Fruit fly (Drosophila melanogaster): ENCODE results near the gene Sulf1.

The Sulf1 gene

DNA sequence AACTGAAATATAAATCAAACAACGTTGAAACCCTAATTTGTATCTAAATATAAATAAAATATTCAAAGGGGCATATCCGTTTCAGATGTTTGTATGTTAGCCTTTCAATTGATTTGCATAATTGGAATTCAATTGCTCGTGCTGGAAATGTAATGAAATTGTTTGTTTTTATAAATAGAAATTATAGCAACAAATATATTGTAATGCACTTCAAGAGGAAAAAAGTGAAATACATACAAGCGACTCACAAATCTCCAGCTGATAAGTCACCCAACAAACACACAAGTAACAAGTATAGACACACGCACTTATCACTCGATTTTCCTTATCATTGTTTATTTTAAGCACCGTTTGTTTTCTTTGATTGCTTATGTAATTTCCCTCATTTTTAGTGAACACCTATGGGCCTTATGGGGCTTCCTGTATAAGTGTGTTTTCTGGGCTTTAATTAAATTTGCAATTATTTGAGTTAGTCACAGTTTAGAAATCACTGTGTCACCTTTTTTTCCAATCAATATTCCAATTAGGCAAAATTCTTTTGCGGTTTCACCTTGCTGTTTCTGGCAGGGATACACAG, 53.7 kb downstream of the Sulf1 start:
- TF ChIP-seq CG8478 (optimal IDR thresholded peaks at IDR 0.05), result no peak
- TF ChIP-seq CTCF (optimal IDR thresholded peaks at IDR 0.05), result no peak

DNA sequence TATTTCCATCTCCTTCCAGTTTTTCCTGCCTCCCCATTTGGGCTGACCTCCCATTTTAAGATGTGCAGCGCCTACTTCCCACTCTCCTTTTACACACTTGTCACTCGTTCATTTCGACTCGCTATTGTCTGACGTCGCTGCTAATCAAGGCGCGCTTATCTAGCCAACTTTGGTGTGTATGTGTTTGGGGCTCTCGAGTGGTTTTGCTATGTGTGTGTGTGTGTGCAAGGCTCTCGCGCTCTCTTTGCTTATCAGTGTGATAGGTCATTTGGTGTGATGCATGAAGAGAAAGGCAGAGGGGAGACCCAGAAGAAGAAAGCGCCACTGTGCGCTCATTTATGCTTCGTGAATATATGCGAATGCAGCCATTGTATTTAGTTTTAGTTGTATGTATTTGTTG, 54.5 kb downstream of the Sulf1 start:
- TF ChIP-seq CTCF (optimal IDR thresholded peaks at IDR 0.05), result no peak
- TF ChIP-seq CG8478 (optimal IDR thresholded peaks at IDR 0.05), result no peak

- TF ChIP-seq CG8478 (optimal IDR thresholded peaks at IDR 0.05), result no peak
- TF ChIP-seq CTCF (optimal IDR thresholded peaks at IDR 0.05), result no peak
Measured at dm6 chr3R:16284481-16284880, 54.9 kb downstream of the Sulf1 start.

DNA sequence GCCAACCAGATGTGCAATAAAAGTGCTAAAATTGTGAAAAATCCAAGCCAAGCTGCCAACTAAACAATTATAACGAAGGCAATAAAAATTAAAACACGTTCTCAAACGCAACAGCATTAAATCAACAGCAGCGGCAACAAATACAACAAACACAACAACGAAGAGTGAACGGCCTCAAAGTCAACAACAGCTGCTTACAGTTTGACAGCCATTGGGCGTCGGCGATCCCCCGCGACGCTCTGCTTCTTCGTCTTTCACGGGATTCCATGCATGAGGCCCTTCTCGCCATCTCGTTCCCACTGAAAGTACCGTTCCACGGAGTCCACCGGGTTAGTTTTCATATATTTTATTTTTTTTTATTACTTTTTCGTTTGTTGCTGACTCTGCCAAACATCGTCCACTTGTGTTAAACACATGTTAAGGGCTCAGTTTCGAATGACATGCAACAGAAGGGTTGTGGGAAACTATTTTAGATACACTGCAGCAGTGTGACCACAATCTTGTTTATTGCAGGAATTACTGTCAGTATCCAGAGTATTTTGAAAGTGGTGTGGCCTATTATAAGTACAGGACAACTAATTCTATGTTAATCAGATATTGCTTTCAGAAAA, 57.2 kb downstream of the Sulf1 start:
- TF ChIP-seq CG8478 (optimal IDR thresholded peaks at IDR 0.05) (no peak), CTCF (optimal IDR thresholded peaks at IDR 0.05) (peak in 1 of 2 experiments; percentile 8)

DNA sequence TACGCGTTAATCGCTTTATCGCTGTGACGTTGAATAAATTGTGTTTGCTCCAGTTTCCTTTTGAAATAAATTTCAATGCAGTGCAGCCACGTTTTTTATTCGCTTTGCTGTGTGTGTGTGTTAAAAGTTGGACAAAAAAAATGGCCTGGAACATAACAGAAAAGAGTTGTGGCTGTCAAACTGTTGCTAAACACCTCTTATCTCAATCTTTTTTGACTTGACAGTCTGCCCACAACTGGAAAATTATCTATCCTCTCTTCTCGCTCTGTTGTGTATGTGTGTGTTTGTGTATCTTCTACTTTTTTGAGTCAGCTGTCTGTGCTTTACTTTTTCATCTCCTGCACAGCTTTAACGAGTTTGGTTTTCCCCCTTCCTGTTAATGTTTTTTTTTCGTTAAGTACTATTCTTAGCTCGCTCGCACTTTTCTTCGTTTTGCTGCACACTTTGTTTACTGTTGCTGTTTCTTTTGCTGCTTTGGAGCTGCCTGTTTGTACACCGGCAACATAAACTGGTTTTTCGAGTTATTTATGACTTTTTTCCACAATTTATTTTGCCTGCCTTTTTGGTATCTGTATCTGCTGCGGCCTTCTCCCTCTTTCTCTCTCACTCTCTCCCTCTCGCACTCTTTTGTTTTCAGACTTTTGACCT, 58.2 kb downstream of the Sulf1 start:
- no peak for TF ChIP-seq CTCF (optimal IDR thresholded peaks at IDR 0.05)
- no peak for TF ChIP-seq CG8478 (optimal IDR thresholded peaks at IDR 0.05)

dm6 chr3R:16280003-16280998, 59.1 kb downstream of the Sulf1 start:
- no peak for TF ChIP-seq CG8478 (optimal IDR thresholded peaks at IDR 0.05)
- TF ChIP-seq CTCF (optimal IDR thresholded peaks at IDR 0.05), result no peak

DNA sequence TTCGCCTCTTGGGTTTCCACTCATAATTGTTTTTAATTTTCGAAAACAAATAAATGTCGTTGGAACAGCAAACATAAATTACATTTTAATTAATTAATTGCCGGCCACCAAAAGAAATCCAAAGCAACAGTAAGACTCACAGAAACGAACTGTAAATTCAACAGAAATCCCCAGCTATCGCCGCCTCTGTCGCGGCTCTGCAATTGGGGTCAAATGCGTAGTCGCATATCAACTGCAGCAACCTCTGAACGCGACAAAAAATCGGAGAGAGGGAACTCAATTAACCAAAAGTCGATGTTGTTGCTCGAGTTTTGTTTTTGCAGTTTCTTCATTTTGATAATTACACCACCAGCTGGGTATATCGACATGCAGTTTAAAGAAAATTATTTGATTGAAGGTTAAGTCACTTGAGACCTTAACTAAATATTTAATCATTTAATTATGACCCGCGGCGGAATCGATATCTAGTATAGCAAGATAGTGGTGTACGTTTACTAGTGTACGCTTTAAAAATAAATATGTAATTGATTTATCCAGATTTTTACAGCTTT, 59.9 kb downstream of the Sulf1 start:
- no peak for TF ChIP-seq CG8478 (optimal IDR thresholded peaks at IDR 0.05)
- no peak for TF ChIP-seq CTCF (optimal IDR thresholded peaks at IDR 0.05)

dm6 chr3R:16277543-16277942, 61.8 kb downstream of the Sulf1 start:
- TF ChIP-seq CG8478 (optimal IDR thresholded peaks at IDR 0.05) (no peak), CTCF (optimal IDR thresholded peaks at IDR 0.05) (no peak)

- TF ChIP-seq CG8478 (optimal IDR thresholded peaks at IDR 0.05) (no peak), CTCF (optimal IDR thresholded peaks at IDR 0.05) (no peak)
Measured at dm6 chr3R:16276992-16277391, 62.4 kb downstream of the Sulf1 start.

DNA sequence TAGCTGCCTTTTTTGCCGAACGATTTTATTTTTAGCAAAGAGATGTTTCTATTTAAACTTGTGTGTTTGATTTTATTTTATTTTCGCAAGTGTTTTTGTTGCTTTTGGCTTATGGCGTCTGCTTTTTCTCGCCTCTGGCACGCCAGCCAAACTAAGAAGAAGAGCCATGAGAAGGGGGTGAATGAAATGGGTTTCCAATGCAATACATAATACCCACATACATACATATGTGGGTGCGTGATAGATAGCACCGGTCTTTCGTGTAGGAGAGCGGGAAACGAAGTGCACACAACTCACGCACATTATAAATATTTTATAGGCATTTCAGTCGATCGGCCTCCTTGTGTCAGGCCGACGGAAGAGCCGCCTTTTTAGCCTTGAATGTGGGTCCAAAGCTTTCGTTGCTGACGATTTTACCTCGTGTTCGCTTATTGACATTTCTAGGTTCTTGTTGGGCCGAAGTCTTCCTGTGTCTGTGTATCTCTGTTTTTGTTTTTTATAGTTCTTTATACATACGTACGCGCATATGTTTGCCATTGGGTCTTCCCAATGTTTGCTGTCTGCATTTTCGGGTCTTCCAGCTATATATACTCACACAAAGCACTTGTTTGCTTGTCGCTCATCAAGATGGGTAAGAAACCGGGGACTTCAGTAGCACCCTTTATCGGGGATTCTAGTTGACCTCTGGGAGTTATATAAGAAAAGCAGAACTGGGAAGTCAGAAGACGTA, 63.3 kb downstream of the Sulf1 start:
- TF ChIP-seq CG8478 (optimal IDR thresholded peaks at IDR 0.05) (no peak), CTCF (optimal IDR thresholded peaks at IDR 0.05) (no peak)

dm6 chr3R:16275329-16275728, 64.0 kb downstream of the Sulf1 start:
- TF ChIP-seq CTCF (optimal IDR thresholded peaks at IDR 0.05) (no peak), CG8478 (optimal IDR thresholded peaks at IDR 0.05) (no peak)

DNA sequence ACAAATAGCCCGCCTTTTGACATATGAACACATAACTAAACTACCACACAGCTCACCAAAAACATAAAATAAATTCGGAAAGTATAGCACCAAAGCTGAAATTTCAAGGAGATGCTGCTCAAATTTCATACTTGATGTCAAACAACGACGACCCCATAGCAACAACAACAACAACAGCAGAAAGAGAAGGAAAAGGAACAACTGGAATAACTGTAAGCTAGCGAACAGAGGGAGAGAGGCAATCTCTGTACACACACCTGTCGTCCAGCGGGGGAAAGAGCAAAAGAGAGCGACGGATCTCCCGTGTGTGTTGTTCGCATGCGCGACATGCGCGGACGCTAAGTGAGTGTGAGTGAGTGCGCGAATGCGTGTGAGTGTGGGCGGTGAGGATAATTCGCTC, 64.8 kb downstream of the Sulf1 start:
- TF ChIP-seq CTCF (optimal IDR thresholded peaks at IDR 0.05), result no peak
- no peak for TF ChIP-seq CG8478 (optimal IDR thresholded peaks at IDR 0.05)

- TF ChIP-seq CG8478 (optimal IDR thresholded peaks at IDR 0.05), result no peak
Measured at dm6 chr3R:16273503-16274131, 65.8 kb downstream of the Sulf1 start.
